Fruit fly (Drosophila melanogaster) whole organism, pupa: ENCODE measurements around the gene CG34265.

ENCODE experiments used
- CG10348 ChIP-seq: fragments of 200-800 bp; sonication (Bioruptor generic); IDR thresholded peaks from 2 replicates; pipeline ENCODE4 v1.3.6; 2022; ENCODE audit warnings: missing biosample characterization, missing genetic modification characterization
- CG12605 ChIP-seq: fragments of 200-800 bp; sonication (Bioruptor generic); IDR thresholded peaks from 2 replicates; pipeline ENCODE4 v1.3.6; 2022; ENCODE audit warnings: missing biosample characterization, missing genetic modification characterization
- CG13204 ChIP-seq: fragments of 200-800 bp; sonication (Bioruptor generic); optimal IDR thresholded peaks from 2 replicates; lab custom pipeline; 2018; ENCODE audit warnings: missing biosample characterization, mild to moderate bottlenecking, missing genetic modification characterization, moderate library complexity
- CG14655 ChIP-seq: fragments of 200-800 bp; sonication (Bioruptor generic); optimal IDR thresholded peaks from 3 replicates; lab custom pipeline; 2017; ENCODE audit warnings: mild to moderate bottlenecking, missing biosample characterization, missing genetic modification reagents, missing genetic modification characterization
- CG15710 ChIP-seq: fragments of 200-800 bp; sonication (Bioruptor generic); optimal IDR thresholded peaks from 2 replicates; lab custom pipeline; 2018; ENCODE audit warnings: missing biosample characterization, mild to moderate bottlenecking, missing genetic modification characterization, moderate library complexity
- CG17806 ChIP-seq: fragments of 200-800 bp; sonication (Bioruptor generic); optimal IDR thresholded peaks from 2 replicates; lab custom pipeline; 2018; ENCODE audit warnings: missing biosample characterization, mild to moderate bottlenecking, missing genetic modification characterization, moderate library complexity
- CG32121 ChIP-seq: fragments of 200-800 bp; sonication (Bioruptor generic); IDR thresholded peaks from 2 replicates; pipeline ENCODE4 v1.3.6; 2022; ENCODE audit warnings: missing biosample characterization, missing genetic modification characterization
- CG34367 ChIP-seq: fragments of 200-800 bp; sonication (Bioruptor generic); optimal IDR thresholded peaks from 2 replicates; lab custom pipeline; 2018; ENCODE audit warnings: missing biosample characterization, mild to moderate bottlenecking, missing genetic modification characterization
- CG4496 ChIP-seq: fragments of 200-800 bp; sonication (Bioruptor generic); IDR thresholded peaks from 3 replicates; pipeline ENCODE4 v1.3.6; 2022; ENCODE audit warnings: missing biosample characterization, missing genetic modification characterization
- CG8159 ChIP-seq: fragments of 200-800 bp; sonication (Bioruptor generic); optimal IDR thresholded peaks from 3 replicates; lab custom pipeline; 2018; ENCODE audit warnings: missing biosample characterization, mild to moderate bottlenecking, missing genetic modification characterization, moderate library complexity
- CG8301 ChIP-seq: fragments of 200-800 bp; sonication (Bioruptor generic); optimal IDR thresholded peaks from 2 replicates; lab custom pipeline; 2018; ENCODE audit warnings: missing biosample characterization, mild to moderate bottlenecking, missing genetic modification characterization
- CG9948 ChIP-seq: fragments of 200-800 bp; sonication (Bioruptor generic); optimal IDR thresholded peaks from 2 replicates; lab custom pipeline; 2018; ENCODE audit warnings: missing biosample characterization, mild to moderate bottlenecking, missing genetic modification characterization, moderate library complexity
- D1 ChIP-seq: fragments of 200-800 bp; sonication (Bioruptor generic); optimal IDR thresholded peaks from 2 replicates; lab custom pipeline; 2018; ENCODE audit warnings: missing biosample characterization, mild to moderate bottlenecking, missing genetic modification characterization, moderate library complexity
- EcR ChIP-seq: fragments of 200-800 bp; sonication (Bioruptor generic); optimal IDR thresholded peaks from 3 replicates; lab custom pipeline; 2019; ENCODE audit warnings: missing biosample characterization, missing genetic modification characterization, mild to moderate bottlenecking, moderate library complexity, missing genetic modification reagents
- Ets98B ChIP-seq: fragments of 200-800 bp; sonication (Bioruptor generic); IDR thresholded peaks from 2 replicates; pipeline ENCODE4 v1.3.6; 2022; ENCODE audit warnings: missing biosample characterization, missing genetic modification characterization
- Pif1A ChIP-seq: fragments of 200-800 bp; sonication (Bioruptor generic); optimal IDR thresholded peaks from 3 replicates; lab custom pipeline; 2016; ENCODE audit warnings: missing biosample characterization, missing genetic modification characterization
- Pif1B ChIP-seq: fragments of 200-800 bp; sonication (Bioruptor generic); optimal IDR thresholded peaks from 3 replicates; lab custom pipeline; 2016; ENCODE audit warnings: missing biosample characterization, missing genetic modification characterization
- Snoo ChIP-seq: fragments of 200-800 bp; sonication (Bioruptor generic); optimal IDR thresholded peaks from 3 replicates; lab custom pipeline; 2017; ENCODE audit warnings: missing biosample characterization, mild to moderate bottlenecking, missing genetic modification characterization, inconsistent platforms
- fd96Ca ChIP-seq: fragments of 200-800 bp; sonication (Bioruptor generic); IDR thresholded peaks from 3 replicates; pipeline ENCODE4 v1.3.6; 2022; ENCODE audit warnings: missing biosample characterization, missing genetic modification characterization
- gl ChIP-seq: fragments of 200-800 bp; sonication (Bioruptor generic); optimal IDR thresholded peaks from 2 replicates; lab custom pipeline; 2018; ENCODE audit warnings: missing biosample characterization, mild to moderate bottlenecking, missing genetic modification characterization
- rn ChIP-seq: fragments of 200-800 bp; sonication (Bioruptor generic); IDR thresholded peaks from 2 replicates; pipeline ENCODE4 v1.3.6; 2022; ENCODE audit warnings: missing biosample characterization, missing genetic modification characterization

Gene CG34265

dm6 chr3L:3240597-3241367 lies 27.5 kb upstream of the CG34265 start:
- TF ChIP-seq Ets98B (GFP tag; lab: Robert Waterston, UW) (peak; percentile 69), CG13204 (GFP tag; lab: Kevin White, UChicago) (peak; percentile 97), Pif1B (GFP tag; lab: Kevin White, UChicago) (peak; percentile 90), fd96Ca (peak; percentile 71; the same call in 2 of the 3 replicates), CG8159 (tag; lab: Kevin White, UChicago) (peak; percentile 99), Snoo (tag; lab: Kevin White, UChicago) (peak; percentile 87), gl (tag; lab: Kevin White, UChicago) (peak; percentile 87), CG4496 (GFP tag; lab: Robert Waterston, UW) (peak; percentile 84), D1 (tag; lab: Kevin White, UChicago) (peak; percentile 95), CG9948 (tag; lab: Kevin White, UChicago) (peak; percentile 98), CG17806 (tag; lab: Kevin White, UChicago) (peak; percentile 97), CG14655 (GFP tag; lab: Kevin White, UChicago) (peak; percentile 95), CG32121 (GFP tag; lab: Robert Waterston, UW) (peak; percentile 73), EcR (GFP tag; lab: Kevin White, UChicago) (peak; percentile 60), CG34367 (tag; lab: Kevin White, UChicago) (peak; percentile 97), CG15710 (tag; lab: Kevin White, UChicago) (peak; percentile 99), Pif1A (GFP tag; lab: Kevin White, UChicago) (peak; percentile 91), CG12605 (GFP tag; lab: Robert Waterston, UW) (peak; percentile 71), CG8301 (tag; lab: Kevin White, UChicago) (peak; percentile 84), CG10348 (GFP tag; lab: Robert Waterston, UW) (no peak), rn (GFP tag; lab: Robert Waterston, UW) (peak; percentile 79)

dm6 chr3L:3241368-3241640 lies 27.0 kb upstream of the CG34265 start:
- TF ChIP-seq CG9948 (tag; lab: Kevin White, UChicago) (no peak), CG8159 (tag; lab: Kevin White, UChicago) (no peak), CG32121 (GFP tag; lab: Robert Waterston, UW) (no peak), gl (tag; lab: Kevin White, UChicago) (no peak), CG4496 (GFP tag; lab: Robert Waterston, UW) (no peak), Ets98B (GFP tag; lab: Robert Waterston, UW) (no peak), EcR (GFP tag; lab: Kevin White, UChicago) (peak; percentile 97)
- TF ChIP-seq, all 21 proteins: peak for 1

dm6 chr3L:3242121-3243083 lies 25.9 kb upstream of the CG34265 start:
- TF ChIP-seq CG9948 (tag; lab: Kevin White, UChicago) (no peak), CG17806 (tag; lab: Kevin White, UChicago) (no peak), Pif1B (GFP tag; lab: Kevin White, UChicago) (peak; percentile 9), CG13204 (GFP tag; lab: Kevin White, UChicago) (peak; percentile 53), CG8301 (tag; lab: Kevin White, UChicago) (no peak), CG15710 (tag; lab: Kevin White, UChicago) (peak; percentile 24), Snoo (tag; lab: Kevin White, UChicago) (peak; percentile 83), D1 (tag; lab: Kevin White, UChicago) (no peak), rn (GFP tag; lab: Robert Waterston, UW) (no peak), CG8159 (tag; lab: Kevin White, UChicago) (peak; percentile 6), EcR (GFP tag; lab: Kevin White, UChicago) (peak; percentile 94), CG4496 (GFP tag; lab: Robert Waterston, UW) (no peak), CG32121 (GFP tag; lab: Robert Waterston, UW) (0 out of 2 replicates have a peak, but pooled peaks have one; percentile 12), CG12605 (GFP tag; lab: Robert Waterston, UW) (no peak), Ets98B (GFP tag; lab: Robert Waterston, UW) (no peak), gl (tag; lab: Kevin White, UChicago) (no peak), CG14655 (GFP tag; lab: Kevin White, UChicago) (peak; percentile 4), CG34367 (tag; lab: Kevin White, UChicago) (peak; percentile 8), fd96Ca (0 out of 3 replicates have a peak, but pooled peaks have one; percentile 25), Pif1A (GFP tag; lab: Kevin White, UChicago) (peak; percentile 10), CG10348 (GFP tag; lab: Robert Waterston, UW) (no peak)

- TF ChIP-seq Pif1B (GFP tag; lab: Kevin White, UChicago) (no peak), D1 (tag; lab: Kevin White, UChicago) (no peak), CG8301 (tag; lab: Kevin White, UChicago) (no peak), CG10348 (GFP tag; lab: Robert Waterston, UW) (no peak), CG34367 (tag; lab: Kevin White, UChicago) (no peak), CG17806 (tag; lab: Kevin White, UChicago) (no peak), CG9948 (tag; lab: Kevin White, UChicago) (peak; percentile 23), gl (tag; lab: Kevin White, UChicago) (no peak), CG8159 (tag; lab: Kevin White, UChicago) (peak; percentile 16), EcR (GFP tag; lab: Kevin White, UChicago) (peak; percentile 93), Pif1A (GFP tag; lab: Kevin White, UChicago) (peak; percentile 7)
These were observed 23.8 kb upstream of the CG34265 start, which contains the start of gene CG12078 for dm6 chr3L:3244244-3245144. Gene CG12078, minus strand, starts transcription at chr3L:3244294.
